Worm (Caenorhabditis elegans) whole organism, midembryonic: Measurements from ENCODE around the gene T27A8.7.

Experiments
- T22C8.4 ChIP-seq: fragments of 200-800 bp; sonication (Bioruptor generic); IDR thresholded peaks from 2 replicates; pipeline ENCODE4 v1.3.6; 2022; ENCODE audit warnings: missing genetic modification characterization, missing compliant biosample characterization
- cog-1 ChIP-seq: sonication (generic microtip); optimal IDR thresholded peaks from 2 replicates; lab custom pipeline; 2016; ENCODE audit warnings: missing genetic modification characterization, missing compliant biosample characterization
- flt-1 ChIP-seq: fragments of 200-800 bp; sonication (Bioruptor generic); IDR thresholded peaks from 2 replicates; pipeline ENCODE4 v1.3.6; 2022; ENCODE audit warnings: missing genetic modification characterization, missing compliant biosample characterization
- klf-2 ChIP-seq: fragments of 200-800 bp; sonication (Bioruptor generic); conservative IDR thresholded peaks from 2 replicates; pipeline ENCODE4 v1.3.6; 2022; ENCODE audit warnings: missing genetic modification reagents, missing genetic modification characterization, missing compliant biosample characterization
- med-1 ChIP-seq: sonication (generic microtip); optimal IDR thresholded peaks from 2 replicates; lab custom pipeline; 2017; ENCODE audit warnings: missing genetic modification characterization, mild to moderate bottlenecking, missing compliant biosample characterization, antibody characterized with exemption, missing genetic modification reagents; ENCODE audit not compliant: insufficient read depth
- ref-1 ChIP-seq: fragments of 200-800 bp; sonication (Bioruptor generic); conservative IDR thresholded peaks from 2 replicates; pipeline ENCODE4 v1.3.6; 2022; ENCODE audit warnings: missing genetic modification reagents, missing genetic modification characterization, missing compliant biosample characterization
- tab-1 ChIP-seq: fragments of 200-800 bp; sonication (Bioruptor generic); IDR thresholded peaks from 2 replicates; pipeline ENCODE4 v1.3.6; 2022; ENCODE audit warnings: missing genetic modification characterization, missing compliant biosample characterization
- ztf-23 ChIP-seq: fragments of 200-800 bp; sonication (Bioruptor generic); IDR thresholded peaks from 2 replicates; pipeline ENCODE4 v1.3.6; 2022; ENCODE audit warnings: missing genetic modification reagents, missing genetic modification characterization, missing compliant biosample characterization
- ztf-29 ChIP-seq: fragments of 200-800 bp; sonication (Bioruptor generic); IDR thresholded peaks from 2 replicates; pipeline ENCODE4 v1.3.6; 2022; ENCODE audit warnings: missing genetic modification reagents, missing genetic modification characterization, missing compliant biosample characterization

T27A8.7 gene

ce11 chrX:16055245-16055644 is at the start of gene T27A8.7:
T27A8.7 (plus strand) TSS chrX:16055545.
- TF ChIP-seq ztf-23 (GFP tag; lab: Robert Waterston, UW) = no peak
- no peak for TF ChIP-seq ref-1 (GFP tag; lab: Robert Waterston, UW)
- TF ChIP-seq flt-1 (GFP tag; lab: Robert Waterston, UW) = no peak
- TF ChIP-seq ztf-29 (GFP tag; lab: Robert Waterston, UW) = no peak
- TF ChIP-seq T22C8.4 (GFP tag; lab: Robert Waterston, UW) = no peak
- TF ChIP-seq klf-2 = no peak
- no peak for TF ChIP-seq tab-1 (GFP tag; lab: Robert Waterston, UW)
- TF ChIP-seq cog-1 (tag; lab: Kevin White, UChicago) = no peak
- no peak for TF ChIP-seq med-1 (GFP tag; lab: Kevin White, UChicago)

- TF ChIP-seq med-1 (GFP tag; lab: Kevin White, UChicago) (no peak), klf-2 (no peak), cog-1 (tag; lab: Kevin White, UChicago) (no peak), ref-1 (GFP tag; lab: Robert Waterston, UW) (no peak), ztf-29 (GFP tag; lab: Robert Waterston, UW) (no peak), flt-1 (GFP tag; lab: Robert Waterston, UW) (no peak), tab-1 (GFP tag; lab: Robert Waterston, UW) (no peak), T22C8.4 (GFP tag; lab: Robert Waterston, UW) (no peak), ztf-23 (GFP tag; lab: Robert Waterston, UW) (no peak)
Measured at ce11 chrX:16006529-16006928, 48.8 kb upstream of the T27A8.7 start, which contains the start of gene C09G1.4. C09G1.4 (minus strand) TSS chrX:16006629.

ce11 chrX:16016796-16017195 is 38.5 kb upstream of the T27A8.7 start, which contains the start of the genes VB0395L.1 and nhx-1:
VB0395L.1 (minus strand) TSS chrX:16016981.
nhx-1 (plus strand) TSS chrX:16017121.
- no peak for TF ChIP-seq flt-1 (GFP tag; lab: Robert Waterston, UW)
- TF ChIP-seq ztf-23 (GFP tag; lab: Robert Waterston, UW) = no peak
- no peak for TF ChIP-seq ztf-29 (GFP tag; lab: Robert Waterston, UW)

- TF ChIP-seq flt-1 (GFP tag; lab: Robert Waterston, UW) = no peak
- no peak for TF ChIP-seq med-1 (GFP tag; lab: Kevin White, UChicago)
- TF ChIP-seq ztf-29 (GFP tag; lab: Robert Waterston, UW) = no peak
- TF ChIP-seq ztf-23 (GFP tag; lab: Robert Waterston, UW) = no peak
- no peak for TF ChIP-seq cog-1 (tag; lab: Kevin White, UChicago)
- no peak for TF ChIP-seq T22C8.4 (GFP tag; lab: Robert Waterston, UW)
- no peak for TF ChIP-seq ref-1 (GFP tag; lab: Robert Waterston, UW)
- no peak for TF ChIP-seq klf-2
- TF ChIP-seq tab-1 (GFP tag; lab: Robert Waterston, UW) = no peak
Measured at ce11 chrX:16024558-16024957, 30.8 kb upstream of the T27A8.7 start.

DNA sequence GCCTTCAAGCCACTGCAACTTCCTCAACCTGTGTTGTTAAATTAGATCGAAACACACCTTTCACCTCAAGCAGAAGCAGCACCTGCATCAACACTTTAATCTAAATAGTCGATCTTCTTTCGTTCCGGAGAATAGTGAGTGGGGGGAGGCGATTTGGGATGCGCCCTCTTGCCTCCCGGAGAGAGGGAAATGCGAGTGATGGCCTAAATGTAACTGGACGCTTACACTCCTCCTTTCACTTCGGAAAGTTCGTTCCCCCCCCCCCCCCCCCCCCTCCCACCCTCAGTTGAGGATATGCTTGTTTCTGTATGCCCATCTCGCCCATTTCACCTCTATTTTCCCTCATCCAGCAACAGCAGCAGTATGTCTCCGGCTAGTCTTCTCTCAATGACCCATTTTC is 26.4 kb upstream of the T27A8.7 start:
- TF ChIP-seq ref-1 (GFP tag; lab: Robert Waterston, UW) = no peak
- no peak for TF ChIP-seq cog-1 (tag; lab: Kevin White, UChicago)
- TF ChIP-seq ztf-23 (GFP tag; lab: Robert Waterston, UW) = no peak
- TF ChIP-seq T22C8.4 (GFP tag; lab: Robert Waterston, UW) = no peak
- TF ChIP-seq med-1 (GFP tag; lab: Kevin White, UChicago) = no peak
- TF ChIP-seq ztf-29 (GFP tag; lab: Robert Waterston, UW) = no peak
- no peak for TF ChIP-seq tab-1 (GFP tag; lab: Robert Waterston, UW)
- no peak for TF ChIP-seq flt-1 (GFP tag; lab: Robert Waterston, UW)
- TF ChIP-seq klf-2 = no peak

DNA sequence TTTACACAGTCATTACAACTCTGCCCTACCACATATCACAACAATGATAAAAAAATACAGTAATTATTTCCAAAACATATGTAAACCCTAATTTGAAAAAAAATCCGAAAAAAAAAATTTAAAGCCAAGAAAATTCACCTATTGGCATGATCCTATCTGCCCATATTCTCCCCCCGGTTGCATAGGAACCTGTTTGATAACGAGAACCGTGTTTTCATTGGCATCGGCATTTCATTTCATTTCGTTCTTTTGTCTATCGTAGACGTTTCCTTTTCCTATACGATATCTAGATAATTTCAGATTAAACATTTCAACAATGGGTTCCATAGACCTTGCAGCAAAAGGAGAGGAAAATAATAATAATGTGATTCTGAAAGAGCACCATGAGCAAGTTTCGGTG is 24.8 kb upstream of the T27A8.7 start, which contains the start of gene mboa-1:
TSS of gene mboa-1 (plus strand) at position 301 of the 400 bp plus-strand sequence.
- TF ChIP-seq ref-1 (GFP tag; lab: Robert Waterston, UW) (no peak), klf-2 (no peak), ztf-23 (GFP tag; lab: Robert Waterston, UW) (no peak), med-1 (GFP tag; lab: Kevin White, UChicago) (no peak), cog-1 (tag; lab: Kevin White, UChicago) (no peak), tab-1 (GFP tag; lab: Robert Waterston, UW) (no peak), T22C8.4 (GFP tag; lab: Robert Waterston, UW) (no peak), ztf-29 (GFP tag; lab: Robert Waterston, UW) (no peak), flt-1 (GFP tag; lab: Robert Waterston, UW) (no peak)

DNA sequence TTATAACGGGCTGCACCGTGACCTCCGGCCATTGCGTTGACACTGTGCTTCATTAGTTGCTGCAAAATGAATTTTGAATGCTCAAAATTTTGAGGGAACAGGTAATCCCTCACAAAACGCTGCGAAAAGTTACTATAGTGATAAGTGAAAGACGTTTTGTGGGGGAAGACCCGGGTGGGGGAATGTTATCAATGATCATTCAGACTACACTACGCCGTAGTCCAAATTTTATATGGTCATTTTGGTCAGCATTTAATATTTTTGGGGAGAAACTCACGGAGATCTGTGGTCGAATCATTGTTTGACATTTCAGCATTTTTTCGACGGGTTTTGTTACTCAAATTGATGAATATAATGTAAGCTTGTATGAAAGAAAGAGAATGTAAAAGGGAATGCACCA is 16.2 kb upstream of the T27A8.7 start:
- no peak for TF ChIP-seq flt-1 (GFP tag; lab: Robert Waterston, UW)
- TF ChIP-seq ztf-29 (GFP tag; lab: Robert Waterston, UW) = no peak
- TF ChIP-seq tab-1 (GFP tag; lab: Robert Waterston, UW) = no peak
- TF ChIP-seq med-1 (GFP tag; lab: Kevin White, UChicago) = no peak
- no peak for TF ChIP-seq cog-1 (tag; lab: Kevin White, UChicago)
- TF ChIP-seq ztf-23 (GFP tag; lab: Robert Waterston, UW) = no peak
- TF ChIP-seq T22C8.4 (GFP tag; lab: Robert Waterston, UW) = no peak
- TF ChIP-seq ref-1 (GFP tag; lab: Robert Waterston, UW) = no peak
- TF ChIP-seq klf-2 = no peak

- TF ChIP-seq ztf-23 (GFP tag; lab: Robert Waterston, UW) (peak; percentile 65; the same call in 1 of the 2 replicates), med-1 (GFP tag; lab: Kevin White, UChicago) (no peak)
Measured at ce11 chrX:16040207-16040716, 15.1 kb upstream of the T27A8.7 start, which contains the start of gene B0395.3. B0395.3 (minus strand) TSS chrX:16040257.

ce11 chrX:16041808-16042207 is 13.5 kb upstream of the T27A8.7 start:
- TF ChIP-seq ref-1 (GFP tag; lab: Robert Waterston, UW) = no peak
- no peak for TF ChIP-seq klf-2
- TF ChIP-seq ztf-23 (GFP tag; lab: Robert Waterston, UW) = no peak
- no peak for TF ChIP-seq cog-1 (tag; lab: Kevin White, UChicago)
